Worm (Caenorhabditis elegans) whole organism, L4 larva: ENCODE measurements around the gene trxr-2.

ENCODE experiments used
- F44E2.7 ChIP-seq: fragments of 200-800 bp; sonication (Bioruptor generic); IDR thresholded peaks from 2 replicates; pipeline ENCODE4 v2.1.2; 2022; ENCODE audit warnings: missing genetic modification characterization, missing compliant biosample characterization
- T20F7.1 ChIP-seq: fragments of 200-800 bp; sonication (Bioruptor generic); optimal IDR thresholded peaks from 2 replicates; lab custom pipeline; 2018; ENCODE audit warnings: mild to moderate bottlenecking, missing genetic modification characterization, missing compliant biosample characterization
- ZK546.5 ChIP-seq, 2 experiments: sonication (generic microtip); optimal IDR thresholded peaks; 2 replicates each; lab custom pipeline; 2017; ENCODE audit warnings: missing biosample characterization in 2 of 2, missing genetic modification characterization in 2 of 2
- aha-1 ChIP-seq: fragments of 150-350 bp; peaks from one replicate; lab custom pipeline; 2014; ENCODE audit warnings: missing biosample characterization, missing genetic modification characterization
- ama-1 ChIP-seq: fragments of 150-350 bp; optimal IDR thresholded peaks from 2 replicates; lab custom pipeline; 2014; ENCODE audit warnings: inconsistent platforms, mixed read lengths
- arid-1 ChIP-seq: fragments of 200-800 bp; sonication (Bioruptor generic); conservative IDR thresholded peaks from 2 replicates; pipeline ENCODE4 v1.3.6; 2022; ENCODE audit warnings: missing genetic modification reagents, missing genetic modification characterization, missing compliant biosample characterization
- attf-4 ChIP-seq: sonication (generic microtip); optimal IDR thresholded peaks from 3 replicates; lab custom pipeline; 2017; ENCODE audit warnings: missing biosample characterization, missing genetic modification characterization
- ceh-20 ChIP-seq: fragments of 200-800 bp; sonication (Bioruptor generic); IDR thresholded peaks from 2 replicates; pipeline ENCODE4 v1.3.6; 2022; ENCODE audit warnings: missing genetic modification reagents, missing genetic modification characterization, missing compliant biosample characterization
- ceh-32 ChIP-seq: sonication (generic microtip); optimal IDR thresholded peaks from 2 replicates; lab custom pipeline; 2016; ENCODE audit warnings: mild to moderate bottlenecking, missing genetic modification characterization, missing compliant biosample characterization; ENCODE audit not compliant: poor library complexity
- ces-1 ChIP-seq: fragments of 150-350 bp; sonication (generic microtip); optimal IDR thresholded peaks from 4 replicates; lab custom pipeline; 2014; ENCODE audit warnings: missing biosample characterization, missing genetic modification reagents, missing genetic modification characterization
- ctbp-1 ChIP-seq: fragments of 200-800 bp; sonication (Bioruptor generic); IDR thresholded peaks from 2 replicates; pipeline ENCODE4 v1.3.6; 2022; ENCODE audit warnings: missing genetic modification reagents, missing genetic modification characterization, missing compliant biosample characterization
- daf-16 ChIP-seq, 3 experiments: sonication (generic microtip); optimal IDR thresholded peaks; 2 replicates each; lab custom pipeline; 2016 to 2017; ENCODE audit warnings: missing genetic modification characterization in 3 of 3, missing genetic modification reagents in 3 of 3, mild to moderate bottlenecking in 2 of 3, missing compliant biosample characterization in 2 of 3, missing biosample characterization in 1 of 3, moderate library complexity in 1 of 3
- daf-19 ChIP-seq: fragments of 200-800 bp; sonication (Bioruptor generic); conservative IDR thresholded peaks from 2 replicates; pipeline ENCODE4 v1.3.6; 2022; ENCODE audit warnings: missing genetic modification characterization, missing compliant biosample characterization
- dmd-6 ChIP-seq: fragments of 200-800 bp; sonication (Bioruptor generic); IDR thresholded peaks from 2 replicates; pipeline ENCODE4 v1.3.6; 2022; ENCODE audit warnings: missing genetic modification reagents, missing genetic modification characterization, missing compliant biosample characterization
- dmd-9 ChIP-seq: fragments of 200-800 bp; sonication (Bioruptor generic); IDR thresholded peaks from 2 replicates; pipeline ENCODE4 v1.3.6; 2022; ENCODE audit warnings: missing genetic modification reagents, missing genetic modification characterization, missing compliant biosample characterization
- dpl-1 ChIP-seq: fragments of 150-350 bp; optimal IDR thresholded peaks from 2 replicates; lab custom pipeline; 2014; ENCODE audit warnings: missing biosample characterization, missing genetic modification reagents, missing genetic modification characterization
- duxl-1 ChIP-seq: sonication (generic microtip); optimal IDR thresholded peaks from 2 replicates; lab custom pipeline; 2016; ENCODE audit warnings: mild to moderate bottlenecking, missing genetic modification characterization, moderate library complexity, missing compliant biosample characterization; ENCODE audit not compliant: poor library complexity
- egl-43 ChIP-seq: fragments of 200-800 bp; sonication (Bioruptor generic); IDR thresholded peaks from 2 replicates; pipeline ENCODE4 v1.3.6; 2022; ENCODE audit warnings: missing genetic modification reagents, missing genetic modification characterization, missing compliant biosample characterization
- fkh-10 ChIP-seq: fragments of 150-350 bp; optimal IDR thresholded peaks from 2 replicates; lab custom pipeline; 2014; ENCODE audit warnings: missing biosample characterization, missing genetic modification reagents, missing genetic modification characterization
- hlh-30 ChIP-seq: sonication (generic microtip); optimal IDR thresholded peaks from 2 replicates; lab custom pipeline; 2017; ENCODE audit warnings: antibody characterized with exemption, mild to moderate bottlenecking, missing genetic modification characterization, missing compliant biosample characterization; ENCODE audit not compliant: insufficient read depth
- hmg-1.1 ChIP-seq: fragments of 200-800 bp; sonication (Bioruptor generic); IDR thresholded peaks from 2 replicates; pipeline ENCODE4 v1.3.6; 2022; ENCODE audit warnings: missing genetic modification reagents, missing genetic modification characterization, missing compliant biosample characterization
- jun-1 ChIP-seq: fragments of 150-350 bp; optimal IDR thresholded peaks from 2 replicates; lab custom pipeline; 2014; ENCODE audit warnings: missing biosample characterization, missing genetic modification reagents, missing genetic modification characterization
- lin-1 ChIP-seq: fragments of 200-800 bp; sonication (Bioruptor generic); IDR thresholded peaks from 2 replicates; pipeline ENCODE4 v1.3.6; 2022; ENCODE audit warnings: missing genetic modification reagents, missing genetic modification characterization, missing compliant biosample characterization
- lin-13 ChIP-seq: fragments of 150-350 bp; optimal IDR thresholded peaks from 2 replicates; lab custom pipeline; 2014; ENCODE audit warnings: missing biosample characterization, missing genetic modification reagents, missing genetic modification characterization
- lir-3 ChIP-seq: sonication (generic microtip); optimal IDR thresholded peaks from 2 replicates; lab custom pipeline; 2016; ENCODE audit warnings: mild to moderate bottlenecking, missing genetic modification characterization, missing compliant biosample characterization
- mdl-1 ChIP-seq, 2 experiments: fragments of 150-350 bp in 1 of 2; sonication (generic microtip) in 1 of 2; optimal IDR thresholded peaks; 2 replicates each; lab custom pipeline; 2014 to 2017; ENCODE audit warnings: missing biosample characterization in 2 of 2, missing genetic modification characterization in 2 of 2
- mep-1 ChIP-seq: fragments of 150-350 bp; sonication (generic microtip); optimal IDR thresholded peaks from 3 replicates; lab custom pipeline; 2014; ENCODE audit warnings: missing biosample characterization, missing genetic modification characterization
- mes-2 ChIP-seq: sonication (generic microtip); optimal IDR thresholded peaks from 2 replicates; lab custom pipeline; 2016; ENCODE audit warnings: missing genotype, mild to moderate bottlenecking, missing genetic modification characterization, missing compliant biosample characterization; ENCODE audit not compliant: poor library complexity, severe bottlenecking
- mxl-3 ChIP-seq: fragments of 200-800 bp; sonication (Bioruptor generic); optimal IDR thresholded peaks from 2 replicates; lab custom pipeline; 2018; ENCODE audit warnings: mild to moderate bottlenecking, missing genetic modification characterization, missing compliant biosample characterization
- nhr-10 ChIP-seq: fragments of 150-350 bp; optimal IDR thresholded peaks from 2 replicates; lab custom pipeline; 2014; ENCODE audit warnings: missing biosample characterization, missing genetic modification characterization
- nhr-237 ChIP-seq: sonication (generic microtip); optimal IDR thresholded peaks from 2 replicates; lab custom pipeline; 2017; ENCODE audit warnings: missing biosample characterization, missing genetic modification characterization
- nhr-25 ChIP-seq: sonication (generic microtip); optimal IDR thresholded peaks from 2 replicates; lab custom pipeline; 2017; ENCODE audit warnings: missing genetic modification characterization, mild to moderate bottlenecking, missing compliant biosample characterization, antibody characterized with exemption, moderate library complexity, borderline replicate concordance; ENCODE audit not compliant: insufficient read depth
- nhr-48 ChIP-seq: sonication (generic microtip); optimal IDR thresholded peaks from 2 replicates; lab custom pipeline; 2016; ENCODE audit warnings: mild to moderate bottlenecking, missing genetic modification characterization, missing compliant biosample characterization
- nhr-6 ChIP-seq: fragments of 150-350 bp; optimal IDR thresholded peaks from 2 replicates; lab custom pipeline; 2014; ENCODE audit warnings: missing biosample characterization, missing genetic modification characterization
- php-3 ChIP-seq: fragments of 200-800 bp; sonication (Bioruptor generic); IDR thresholded peaks from 2 replicates; pipeline ENCODE4 v1.3.6; 2022; ENCODE audit warnings: missing genetic modification reagents, missing genetic modification characterization, missing compliant biosample characterization
- pqm-1 ChIP-seq: sonication (generic microtip); optimal IDR thresholded peaks from 2 replicates; lab custom pipeline; 2017; ENCODE audit warnings: missing biosample characterization, missing genetic modification characterization
- rbr-2 ChIP-seq: sonication (generic microtip); optimal IDR thresholded peaks from 2 replicates; lab custom pipeline; 2016; ENCODE audit warnings: missing genotype, missing genetic modification characterization, missing compliant biosample characterization
- set-16 ChIP-seq: fragments of 200-800 bp; sonication (Bioruptor generic); IDR thresholded peaks from 2 replicates; pipeline ENCODE4 v1.3.6; 2022; ENCODE audit warnings: missing genetic modification reagents, missing genetic modification characterization, missing compliant biosample characterization
- snpc-4 ChIP-seq: fragments of 150-350 bp; optimal IDR thresholded peaks from 2 replicates; lab custom pipeline; 2014; ENCODE audit warnings: missing biosample characterization, missing genetic modification characterization
- spr-3 ChIP-seq: fragments of 200-800 bp; sonication (Bioruptor generic); optimal IDR thresholded peaks from 2 replicates; lab custom pipeline; 2018; ENCODE audit warnings: mild to moderate bottlenecking, missing genetic modification characterization, missing compliant biosample characterization
- tra-1 ChIP-seq: fragments of 200-800 bp; sonication (Bioruptor generic); IDR thresholded peaks from 2 replicates; pipeline ENCODE4 v1.3.6; 2022; ENCODE audit warnings: missing genetic modification reagents, missing genetic modification characterization, missing compliant biosample characterization
- unc-39 ChIP-seq: sonication (generic microtip); optimal IDR thresholded peaks from 2 replicates; lab custom pipeline; 2017; ENCODE audit warnings: missing biosample characterization, missing genetic modification characterization
- zfp-2 ChIP-seq: sonication (generic microtip); optimal IDR thresholded peaks from 2 replicates; lab custom pipeline; 2016; ENCODE audit warnings: mild to moderate bottlenecking, missing genetic modification characterization, missing compliant biosample characterization
- zip-11 ChIP-seq: fragments of 200-800 bp; sonication (Bioruptor generic); IDR thresholded peaks from 2 replicates; pipeline ENCODE4 v1.3.6; 2022; ENCODE audit warnings: missing genetic modification characterization, missing compliant biosample characterization
- zip-2 ChIP-seq: fragments of 150-350 bp; optimal IDR thresholded peaks from 2 replicates; lab custom pipeline; 2014; ENCODE audit warnings: missing biosample characterization, missing genetic modification characterization

The trxr-2 gene

DNA sequence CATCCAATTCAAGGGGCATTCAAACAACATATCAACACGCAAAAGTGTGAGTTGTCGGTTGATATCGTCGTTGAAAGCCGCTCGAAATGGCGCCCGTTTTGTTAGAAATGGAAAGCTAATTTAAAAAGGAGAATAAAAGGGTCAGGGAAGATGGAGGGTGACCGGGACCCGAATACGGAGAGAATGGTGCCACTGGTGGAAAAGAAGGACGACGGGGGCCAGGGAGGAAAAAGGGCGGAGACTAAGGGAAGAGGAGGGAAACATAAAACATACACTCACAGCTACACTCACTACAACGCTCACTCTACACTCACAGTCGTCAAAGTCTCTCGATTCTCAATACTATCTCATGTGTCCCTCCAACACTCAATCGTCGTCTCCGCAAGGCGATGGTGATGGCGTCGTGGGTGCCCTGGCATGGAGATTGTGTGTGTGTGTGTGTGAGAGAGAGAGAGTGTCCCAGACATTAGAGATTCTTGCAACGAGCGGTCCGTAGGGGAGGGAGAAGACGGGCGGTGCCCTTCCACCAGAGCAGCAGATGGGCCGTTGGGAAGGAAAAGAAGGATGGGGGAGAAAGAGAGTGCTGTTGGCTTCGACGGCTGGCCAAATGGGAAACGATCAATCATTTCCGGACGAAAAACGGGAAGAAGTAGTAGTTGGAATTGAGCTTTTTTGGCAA, 39.4 kb upstream of the trxr-2 start (continued):
- 0 out of 2 replicates have a peak, but pooled peaks have one; percentile 5 for TF ChIP-seq tra-1 (GFP tag; lab: Robert Waterston, UW)
- TF ChIP-seq hmg-1.1 (GFP tag; lab: Robert Waterston, UW): peak; percentile 86
- no peak for TF ChIP-seq lir-3 (tag; lab: Kevin White, UChicago)
- no peak for TF ChIP-seq zip-11 (GFP tag; lab: Robert Waterston, UW)
- TF ChIP-seq snpc-4 (tag; lab: Kevin White, UChicago): no peak
- no peak for TF ChIP-seq lin-1 (GFP tag; lab: Robert Waterston, UW)
- TF ChIP-seq hlh-30 (tag; lab: Kevin White, UChicago): peak; percentile 56
- no peak for TF ChIP-seq nhr-237 (tag; lab: Kevin White, UChicago)
- TF ChIP-seq rbr-2 (tag; lab: Kevin White, UChicago): peak; percentile 87
- no peak for TF ChIP-seq arid-1 (GFP tag; lab: Robert Waterston, UW)
- TF ChIP-seq jun-1 (tag; lab: Kevin White, UChicago): no peak
- TF ChIP-seq dpl-1 (GFP tag; lab: Kevin White, UChicago): peak; percentile 26
- peak; percentile 43 for TF ChIP-seq lin-13 (GFP tag; lab: Kevin White, UChicago)
- peak; percentile 31 for TF ChIP-seq zfp-2 (tag; lab: Kevin White, UChicago)
- peak; percentile 98 for TF ChIP-seq aha-1
- no peak for TF ChIP-seq T20F7.1 (GFP tag; lab: Kevin White, UChicago)
- peak; percentile 12 for TF ChIP-seq nhr-25 (tag; lab: Kevin White, UChicago)
- no peak for TF ChIP-seq zip-2 (tag; lab: Kevin White, UChicago)
- peak; percentile 82 for TF ChIP-seq set-16 (GFP tag; lab: Robert Waterston, UW)
- TF ChIP-seq daf-16 (GFP tag; optimal IDR thresholded peaks at IDR 0.05; lab: Kevin White, UChicago): peak in 1 of 2 experiments; percentile 62
- no peak for TF ChIP-seq daf-16 (tag; optimal IDR thresholded peaks at IDR 0.05; lab: Kevin White, UChicago)
- peak; percentile 89; the same call in 1 of the 2 replicates for TF ChIP-seq ctbp-1 (GFP tag; lab: Robert Waterston, UW)
- no peak for TF ChIP-seq unc-39 (tag; lab: Kevin White, UChicago)
- peak; percentile 60 for TF ChIP-seq mes-2 (tag; lab: Kevin White, UChicago)
- TF ChIP-seq, all 104 proteins: peak for 38

DNA sequence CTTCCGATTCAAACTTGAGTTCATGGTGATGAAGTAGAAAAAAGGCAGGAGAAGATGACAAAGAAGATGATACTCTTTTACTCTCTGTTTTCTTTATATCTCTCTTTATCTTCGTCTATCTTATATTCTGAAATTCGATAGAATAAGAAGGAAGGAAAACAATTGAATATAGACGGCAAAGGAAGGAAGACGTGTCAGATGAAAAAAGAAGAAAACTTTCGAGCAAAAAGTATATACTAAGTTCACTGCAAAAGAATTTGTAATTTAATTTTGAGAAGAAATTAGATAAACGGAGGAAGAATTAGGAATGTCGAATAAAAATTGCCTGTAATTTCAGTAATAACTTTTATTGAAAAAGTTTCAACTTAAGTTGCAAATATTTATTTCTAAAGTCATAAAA, 36.6 kb upstream of the trxr-2 start, which contains the start of gene K01F9.2:
TSS of gene K01F9.2 (minus strand) at position 127 of the 400 bp plus-strand sequence.
- TF ChIP-seq nhr-10 (tag; lab: Kevin White, UChicago) (no peak), ceh-32 (tag; lab: Kevin White, UChicago) (no peak), ces-1 (GFP tag; lab: Kevin White, UChicago) (peak; percentile 85), fkh-10 (GFP tag; lab: Kevin White, UChicago) (peak; percentile 89), aha-1 (peak; percentile 87)

DNA sequence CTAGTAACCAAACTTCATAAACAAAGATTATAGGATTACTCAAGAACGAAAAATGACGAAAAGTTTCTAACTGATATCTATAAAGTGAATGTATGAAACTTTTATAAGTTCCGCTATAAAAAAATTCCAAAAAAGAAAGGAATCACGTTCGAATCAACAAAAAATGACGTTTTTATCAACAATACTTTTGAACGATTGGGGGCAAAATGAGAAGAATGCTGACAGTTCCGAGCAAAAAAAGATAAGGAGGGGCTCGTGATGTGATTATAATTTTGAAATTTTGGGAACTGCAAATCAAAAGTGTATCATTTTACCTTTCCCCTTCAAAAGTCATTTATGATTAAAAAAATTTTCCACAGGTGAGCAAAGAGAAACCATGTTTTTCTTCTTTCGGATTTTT, 34.6 kb upstream of the trxr-2 start:
- peak; percentile 26 for TF ChIP-seq aha-1
- TF ChIP-seq ama-1 (lab: Kevin White, UChicago): no peak
- peak in 1 of 2 experiments; percentile 40 for TF ChIP-seq mdl-1 (tag; optimal IDR thresholded peaks at IDR 0.05; lab: Kevin White, UChicago)
- TF ChIP-seq ZK546.5 (tag; optimal IDR thresholded peaks at IDR 0.05; lab: Kevin White, UChicago): no peak
- TF ChIP-seq nhr-48: peak; percentile 39
- TF ChIP-seq duxl-1 (tag; lab: Kevin White, UChicago): no peak
- TF ChIP-seq F44E2.7 (GFP tag; lab: Robert Waterston, UW): no peak
- no peak for TF ChIP-seq mxl-3 (GFP tag; lab: Kevin White, UChicago)
- no peak for TF ChIP-seq spr-3 (GFP tag; lab: Kevin White, UChicago)
- TF ChIP-seq dmd-9 (GFP tag; lab: Robert Waterston, UW): no peak
- no peak for TF ChIP-seq nhr-6 (tag; lab: Kevin White, UChicago)
- TF ChIP-seq egl-43 (GFP tag; lab: Robert Waterston, UW): no peak
- no peak for TF ChIP-seq attf-4 (tag; lab: Kevin White, UChicago)
- no peak for TF ChIP-seq ctbp-1 (GFP tag; lab: Robert Waterston, UW)
- peak; percentile 78 for TF ChIP-seq pqm-1 (tag; lab: Kevin White, UChicago)
- TF ChIP-seq daf-19 (GFP tag; lab: Robert Waterston, UW): no peak
- TF ChIP-seq dpl-1 (GFP tag; lab: Kevin White, UChicago): no peak
- TF ChIP-seq lir-3 (tag; lab: Kevin White, UChicago): no peak
- TF ChIP-seq tra-1 (GFP tag; lab: Robert Waterston, UW): no peak
- peak; percentile 29 for TF ChIP-seq hlh-30 (tag; lab: Kevin White, UChicago)
- TF ChIP-seq ceh-20 (GFP tag; lab: Robert Waterston, UW): no peak
- peak; percentile 35; the same call in 1 of the 2 replicates for TF ChIP-seq php-3 (GFP tag; lab: Robert Waterston, UW)
- TF ChIP-seq dmd-6 (GFP tag; lab: Robert Waterston, UW): peak; percentile 87
- TF ChIP-seq mep-1: peak; percentile 43
